Fruit fly (Drosophila melanogaster) whole organism, embryonic: ENCODE results near the gene CG43731.
A peak's percentile ranks its signal among the peaks of the same experiment; 100 is the strongest.

Source experiments
- Awh ChIP-seq: fragments of 200-800 bp; sonication (Bioruptor generic); IDR thresholded peaks from 2 replicates; pipeline ENCODE4, ENCODE4 v1.3.6; 2022; ENCODE audit warnings: missing biosample characterization, missing genetic modification characterization
- CG10565 ChIP-seq: fragments of 200-800 bp; sonication (Bioruptor generic); optimal IDR thresholded peaks from 3 replicates; lab custom pipeline; 2016; ENCODE audit warnings: missing biosample characterization, mild to moderate bottlenecking, missing genetic modification characterization
- CG11560 ChIP-seq: fragments of 200-800 bp; sonication (Bioruptor generic); IDR thresholded peaks from 3 replicates; pipeline ENCODE4 v1.3.6; 2022; ENCODE audit warnings: missing biosample characterization, missing genetic modification characterization
- CG12942 ChIP-seq: fragments of 200-800 bp; sonication (Bioruptor generic); optimal IDR thresholded peaks from 3 replicates; lab custom pipeline; 2016; ENCODE audit warnings: missing biosample characterization, missing genetic modification characterization
- CG13775 ChIP-seq: fragments of 200-800 bp; sonication (Bioruptor generic); optimal IDR thresholded peaks from 3 replicates; lab custom pipeline; 2017; ENCODE audit warnings: missing biosample characterization, mild to moderate bottlenecking, missing genetic modification characterization
- CG15269 ChIP-seq: fragments of 200-800 bp; sonication (Bioruptor generic); optimal IDR thresholded peaks from 2 replicates; lab custom pipeline; 2018; ENCODE audit warnings: missing biosample characterization, mild to moderate bottlenecking, missing genetic modification characterization, moderate library complexity
- CG15696 ChIP-seq: fragments of 200-800 bp; sonication (Bioruptor generic); optimal IDR thresholded peaks from 2 replicates; lab custom pipeline; 2019; ENCODE audit warnings: missing biosample characterization, mild to moderate bottlenecking, missing genetic modification characterization, moderate library complexity
- CG17568 ChIP-seq: fragments of 200-800 bp; sonication (Bioruptor generic); optimal IDR thresholded peaks from 2 replicates; lab custom pipeline; 2018; ENCODE audit warnings: missing biosample characterization, mild to moderate bottlenecking, missing genetic modification characterization, moderate library complexity
- CG2875 ChIP-seq: fragments of 200-800 bp; sonication (Bioruptor generic); optimal IDR thresholded peaks from 2 replicates; lab custom pipeline; 2017; ENCODE audit warnings: missing biosample characterization, mild to moderate bottlenecking, missing genetic modification characterization, missing genetic modification reagents
- CG3163 ChIP-seq: fragments of 200-800 bp; sonication (Bioruptor generic); optimal IDR thresholded peaks from 3 replicates; lab custom pipeline; 2016; ENCODE audit warnings: missing biosample characterization, missing genetic modification characterization
- CG34376 ChIP-seq: fragments of 200-800 bp; sonication (Bioruptor generic); optimal IDR thresholded peaks from 2 replicates; lab custom pipeline; 2018; ENCODE audit warnings: missing biosample characterization, mild to moderate bottlenecking, missing genetic modification characterization
- CG42726 ChIP-seq: fragments of 200-800 bp; sonication (Bioruptor generic); IDR thresholded peaks from 2 replicates; pipeline ENCODE4 v1.3.6; 2022; ENCODE audit warnings: missing biosample characterization, missing genetic modification characterization; ENCODE audit not compliant: partially characterized antibody
- CG8924 ChIP-seq: fragments of 200-800 bp; optimal IDR thresholded peaks from 3 replicates; lab custom pipeline; 2019; ENCODE audit warnings: missing biosample characterization, mild to moderate bottlenecking, missing genetic modification characterization, moderate library complexity
- D ChIP-seq, 2 experiments: fragments of 200-800 bp in 1 of 2; fragments of >200 bp in 1 of 2; sonication (Bioruptor generic) in 1 of 2; optimal IDR thresholded peaks; 2 replicates in 1 of 2; 3 replicates in 1 of 2; lab custom pipeline; 2017; ENCODE audit warnings: mild to moderate bottlenecking in 1 of 2, missing biosample characterization in 1 of 2, missing genetic modification characterization in 1 of 2, missing genetic modification reagents in 1 of 2
- Dip3 ChIP-seq: fragments of 200-800 bp; sonication (Bioruptor generic); optimal IDR thresholded peaks from 3 replicates; lab custom pipeline; 2016; ENCODE audit warnings: missing biosample characterization, missing genetic modification characterization
- E2f2 ChIP-seq: fragments of 200-800 bp; sonication (Bioruptor generic); IDR thresholded peaks from 2 replicates; pipeline ENCODE4 v1.3.6; 2022; ENCODE audit warnings: missing biosample characterization, missing genetic modification characterization
- Eip74EF ChIP-seq, 2 experiments: fragments of 200-800 bp in 1 of 2; fragments of >200 bp in 1 of 2; sonication (Bioruptor generic) in 1 of 2; optimal IDR thresholded peaks; 2 replicates each; lab custom pipeline; 2017 to 2019; ENCODE audit warnings: missing biosample characterization in 2 of 2, missing genetic modification characterization in 2 of 2, mild to moderate bottlenecking in 1 of 2, moderate library complexity in 1 of 2
- H15 ChIP-seq: fragments of 200-800 bp; sonication (Bioruptor generic); IDR thresholded peaks from 3 replicates; pipeline ENCODE4 v1.3.6; 2022; ENCODE audit warnings: missing biosample characterization, missing genetic modification characterization
- HLH3B ChIP-seq: fragments of 200-800 bp; sonication (Bioruptor generic); IDR thresholded peaks from 2 replicates; pipeline ENCODE4 v1.3.6; 2022; ENCODE audit warnings: missing biosample characterization, missing genetic modification characterization
- Hmr ChIP-seq: fragments of 200-800 bp; sonication (Bioruptor generic); optimal IDR thresholded peaks from 3 replicates; lab custom pipeline; 2017; ENCODE audit warnings: mild to moderate bottlenecking, missing biosample characterization, missing genetic modification reagents, missing genetic modification characterization
- Lhr ChIP-seq: fragments of 200-800 bp; sonication (Bioruptor generic); optimal IDR thresholded peaks from 3 replicates; lab custom pipeline; 2017; ENCODE audit warnings: mild to moderate bottlenecking, missing biosample characterization, missing genetic modification reagents, missing genetic modification characterization
- Lim3 ChIP-seq: fragments of 200-800 bp; sonication (Bioruptor generic); IDR thresholded peaks from 2 replicates; pipeline ENCODE4 v1.3.6; 2022; ENCODE audit warnings: missing biosample characterization, missing genetic modification characterization
- NC2β ChIP-seq: fragments of 200-800 bp; sonication (Bioruptor generic); optimal IDR thresholded peaks from 2 replicates; lab custom pipeline; 2016; ENCODE audit warnings: missing biosample characterization, missing genetic modification characterization
- Nf-YA ChIP-seq: fragments of 200-800 bp; sonication (Bioruptor generic); IDR thresholded peaks from 2 replicates; pipeline ENCODE4 v1.3.6; 2022; ENCODE audit warnings: missing biosample characterization, missing genetic modification characterization
- Pdp1 ChIP-seq, 2 experiments: fragments of 200-800 bp; sonication (Bioruptor generic); optimal IDR thresholded peaks; 3 replicates each; lab custom pipeline; 2016; ENCODE audit warnings: missing biosample characterization in 2 of 2, missing genetic modification characterization in 2 of 2, mild to moderate bottlenecking in 1 of 2, moderate library complexity in 1 of 2
- Ptx1 ChIP-seq: fragments of 200-800 bp; sonication (Bioruptor generic); IDR thresholded peaks from 2 replicates; pipeline ENCODE4 v1.3.6; 2022; ENCODE audit warnings: missing biosample characterization, missing genetic modification characterization
- Ravus ChIP-seq: fragments of 200-800 bp; sonication (Bioruptor generic); IDR thresholded peaks from 2 replicates; pipeline ENCODE4 v1.3.6; 2022; ENCODE audit warnings: missing biosample characterization, missing genetic modification characterization
- Sry-β ChIP-seq: fragments of 200-800 bp; sonication (Bioruptor generic); optimal IDR thresholded peaks from 2 replicates; lab custom pipeline; 2018; ENCODE audit warnings: missing biosample characterization, mild to moderate bottlenecking, missing genetic modification characterization, moderate library complexity
- Sry-δ ChIP-seq: fragments of 200-800 bp; sonication (Bioruptor generic); optimal IDR thresholded peaks from 2 replicates; lab custom pipeline; 2016; ENCODE audit warnings: missing biosample characterization, missing genetic modification characterization
- Trl ChIP-seq, 3 experiments: fragments of >200 bp in 2 of 3; fragments of 200-800 bp in 1 of 3; sonication (Bioruptor generic) in 1 of 3; optimal IDR thresholded peaks; 2 replicates in 1 of 3; 3 replicates in 2 of 3; lab custom pipeline; 2016 to 2017; ENCODE audit warnings: missing biosample characterization in 1 of 3, missing genetic modification characterization in 1 of 3
- YL-1 ChIP-seq: fragments of 200-800 bp; sonication (Bioruptor generic); optimal IDR thresholded peaks from 3 replicates; lab custom pipeline; 2017; ENCODE audit warnings: missing biosample characterization, mild to moderate bottlenecking, missing genetic modification characterization
- ab ChIP-seq: fragments of 200-800 bp; sonication (Bioruptor generic); optimal IDR thresholded peaks from 2 replicates; lab custom pipeline; 2016; ENCODE audit warnings: missing biosample characterization, missing genetic modification characterization
- abd-A ChIP-seq: fragments of 200-800 bp; sonication (Bioruptor generic); optimal IDR thresholded peaks from 3 replicates; lab custom pipeline; 2019; ENCODE audit warnings: missing biosample characterization, mild to moderate bottlenecking, missing genetic modification characterization, moderate library complexity
- br ChIP-seq: fragments of >200 bp; optimal IDR thresholded peaks from 2 replicates; lab custom pipeline; 2017
- danr ChIP-seq: fragments of 200-800 bp; sonication (Bioruptor generic); IDR thresholded peaks from 2 replicates; pipeline ENCODE4 v1.3.6; 2022; ENCODE audit warnings: missing biosample characterization, missing genetic modification characterization
- exex ChIP-seq: fragments of 200-800 bp; sonication (Bioruptor generic); optimal IDR thresholded peaks from 4 replicates; lab custom pipeline; 2018; ENCODE audit warnings: missing biosample characterization, mild to moderate bottlenecking, missing genetic modification characterization, moderate library complexity
- grn ChIP-seq: fragments of 200-800 bp; sonication (Bioruptor generic); optimal IDR thresholded peaks from 3 replicates; lab custom pipeline; 2017; ENCODE audit warnings: missing biosample characterization, missing genetic modification characterization
- jing ChIP-seq: fragments of 200-800 bp; sonication (Bioruptor generic); optimal IDR thresholded peaks from 2 replicates; lab custom pipeline; 2018; ENCODE audit warnings: missing biosample characterization, mild to moderate bottlenecking, missing genetic modification characterization
- ken ChIP-seq: fragments of 200-800 bp; sonication (Bioruptor generic); IDR thresholded peaks from 3 replicates; pipeline ENCODE4 v1.3.6; 2022; ENCODE audit warnings: missing biosample characterization, missing genetic modification characterization
- row ChIP-seq: fragments of 200-800 bp; sonication (Bioruptor generic); IDR thresholded peaks from 3 replicates; pipeline ENCODE4 v1.3.6; 2022; ENCODE audit warnings: missing biosample characterization, missing genetic modification characterization
- sd ChIP-seq: fragments of 200-800 bp; sonication (Bioruptor generic); optimal IDR thresholded peaks from 3 replicates; lab custom pipeline; 2018; ENCODE audit warnings: missing biosample characterization, mild to moderate bottlenecking, missing genetic modification characterization, moderate library complexity
- sens ChIP-seq: fragments of 200-800 bp; sonication (Bioruptor generic); peaks from one replicate; lab custom pipeline; 2016; ENCODE audit warnings: missing biosample characterization, missing genetic modification characterization
- shn ChIP-seq: fragments of 200-800 bp; sonication (Bioruptor generic); optimal IDR thresholded peaks from 3 replicates; lab custom pipeline; 2016; ENCODE audit warnings: missing biosample characterization, missing genetic modification characterization
- slbo ChIP-seq: fragments of 200-800 bp; sonication (Bioruptor generic); IDR thresholded peaks from 2 replicates; pipeline ENCODE4 v1.3.6; 2022; ENCODE audit warnings: missing biosample characterization, missing genetic modification characterization
- slp2 ChIP-seq: fragments of 200-800 bp; sonication (Bioruptor generic); optimal IDR thresholded peaks from 2 replicates; lab custom pipeline; 2016; ENCODE audit warnings: missing biosample characterization, missing genetic modification characterization
- sna ChIP-seq: fragments of 200-800 bp; sonication (Bioruptor generic); IDR thresholded peaks from 2 replicates; pipeline ENCODE4 v1.3.6; 2022; ENCODE audit warnings: missing biosample characterization, missing genetic modification characterization; ENCODE audit not compliant: partially characterized antibody
- tx ChIP-seq: fragments of 200-800 bp; sonication (Bioruptor generic); optimal IDR thresholded peaks from 2 replicates; lab custom pipeline; 2016; ENCODE audit warnings: missing biosample characterization, missing genetic modification characterization
- vvl ChIP-seq: fragments of 200-800 bp; sonication (Bioruptor generic); IDR thresholded peaks from 2 replicates; pipeline ENCODE4 v1.3.6; 2022; ENCODE audit warnings: missing biosample characterization, missing genetic modification characterization

Gene CG43731

DNA sequence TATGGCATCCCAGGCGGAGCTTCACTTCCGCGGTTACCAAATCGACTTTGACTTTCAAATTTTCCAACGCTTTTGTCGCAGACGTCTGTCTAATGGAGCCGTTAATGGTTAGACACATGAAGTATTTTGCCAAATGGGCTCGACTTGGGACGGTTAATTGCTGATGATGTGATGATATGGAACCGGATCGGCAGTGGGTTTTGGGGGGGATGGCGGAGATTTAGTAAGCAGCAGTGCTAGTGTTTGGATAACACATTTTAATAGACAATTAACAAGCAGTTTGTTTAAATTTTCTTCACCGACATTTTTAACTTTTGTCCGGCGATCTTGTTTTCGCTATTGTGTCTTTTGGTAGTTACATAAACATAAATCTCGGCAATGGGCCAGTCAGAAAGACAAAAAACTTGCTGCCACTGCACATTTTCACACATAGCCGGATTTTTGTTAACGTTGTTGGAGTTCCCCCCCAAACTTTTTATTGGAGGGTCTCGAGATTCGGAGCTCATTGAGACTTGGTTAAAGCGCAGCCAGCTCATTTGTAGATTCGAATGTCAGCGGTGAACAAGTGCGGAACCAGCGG lies 7.9 kb downstream of the CG43731 start, which contains the start of gene amd:
amd (plus strand) TSS at position 530 of the 580 bp plus-strand sequence.
- TF ChIP-seq Pdp1 (GFP tag; optimal IDR thresholded peaks at IDR 0.05; lab: Kevin White, UChicago) (peak in 1 of 2 experiments; percentile 53), Eip74EF (GFP tag; optimal IDR thresholded peaks at IDR 0.05; lab: Kevin White, UChicago) (peak in 1 of 2 experiments; percentile 77), Sry-δ (GFP tag; lab: Kevin White, UChicago) (no peak), HLH3B (GFP tag; lab: Robert Waterston, UW) (no peak), shn (no peak), Ptx1 (no peak), Lhr (GFP tag; lab: Kevin White, UChicago) (no peak), abd-A (tag; lab: Kevin White, UChicago) (peak; percentile 72), Awh (peak; percentile 66; the same call in 1 of the 2 replicates), danr (GFP tag; lab: Robert Waterston, UW) (no peak), Ravus (no peak), tx (GFP tag; lab: Kevin White, UChicago) (no peak), CG15269 (tag; lab: Kevin White, UChicago) (peak; percentile 10), CG10565 (GFP tag; lab: Kevin White, UChicago) (no peak), grn (GFP tag; lab: Kevin White, UChicago) (peak; percentile 49), CG13775 (no peak), Nf-YA (no peak), sd (tag; lab: Kevin White, UChicago) (peak; percentile 29), vvl (peak; percentile 46; the same call in 1 of the 2 replicates)

- peak; percentile 97 for TF ChIP-seq exex (tag; lab: Kevin White, UChicago)
- peak; percentile 29 for TF ChIP-seq sd (tag; lab: Kevin White, UChicago)
- TF ChIP-seq YL-1 (GFP tag; lab: Kevin White, UChicago) = no peak
- peak; percentile 46 for TF ChIP-seq CG3163 (GFP tag; lab: Kevin White, UChicago)
- TF ChIP-seq slp2 (GFP tag; lab: Kevin White, UChicago) = no peak
- TF ChIP-seq Lim3 (GFP tag; lab: Robert Waterston, UW) = no peak
- TF ChIP-seq CG34376 (GFP tag; lab: Kevin White, UChicago) = peak; percentile 31
- TF ChIP-seq Trl (optimal IDR thresholded peaks at IDR 0.05; lab: Kevin White, UChicago) = peak in 1 of 2 experiments; percentile 18
- no peak for TF ChIP-seq Trl (GFP tag; optimal IDR thresholded peaks at IDR 0.05; lab: Kevin White, UChicago)
- TF ChIP-seq CG8924 (tag; lab: Kevin White, UChicago) = no peak
- TF ChIP-seq br = no peak
- TF ChIP-seq grn (GFP tag; lab: Kevin White, UChicago) = peak; percentile 42
- no peak for TF ChIP-seq sens (GFP tag; lab: Kevin White, UChicago)
Measured at dm6 chr2L:19111137-19111536, 9.3 kb downstream of the CG43731 start.

DNA sequence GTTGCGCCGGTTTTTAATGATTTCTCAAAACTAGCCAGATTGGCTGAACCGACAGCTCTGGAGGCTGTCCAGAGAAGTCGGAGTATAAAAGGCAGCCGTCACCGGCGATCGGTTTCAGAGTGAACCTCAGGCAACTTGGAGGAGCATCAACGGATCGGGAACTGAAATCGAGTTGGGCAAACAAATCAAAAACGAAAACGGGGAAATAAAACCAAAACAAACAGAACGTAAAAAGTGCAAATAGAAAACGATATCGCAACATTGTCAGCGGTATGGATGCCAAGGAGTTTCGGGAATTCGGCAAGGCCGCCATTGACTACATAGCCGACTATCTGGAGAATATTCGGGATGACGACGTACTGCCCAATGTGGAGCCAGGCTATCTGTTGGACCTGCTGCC lies 9.9 kb downstream of the CG43731 start:
- no peak for TF ChIP-seq sna (GFP tag; lab: Robert Waterston, UW)
- TF ChIP-seq CG2875 (GFP tag; lab: Kevin White, UChicago) = no peak
- TF ChIP-seq Sry-β = peak; percentile 75
- no peak for TF ChIP-seq D (optimal IDR thresholded peaks at IDR 0.05; lab: Kevin White, UChicago)
- TF ChIP-seq D (GFP tag; optimal IDR thresholded peaks at IDR 0.05; lab: Kevin White, UChicago) = no peak
- no peak for TF ChIP-seq CG17568
- TF ChIP-seq CG15696 (tag; lab: Kevin White, UChicago) = no peak
- TF ChIP-seq NC2β (GFP tag; lab: Kevin White, UChicago) = no peak
- peak; percentile 11; the same call in 1 of the 3 replicates for TF ChIP-seq row (GFP tag; lab: Robert Waterston, UW)
- no peak for TF ChIP-seq Hmr
- 0 out of 3 replicates have a peak, but pooled peaks have one; percentile 13 for TF ChIP-seq ken (GFP tag; lab: Robert Waterston, UW)
- no peak for TF ChIP-seq CG42726
- no peak for TF ChIP-seq Ravus
- no peak for TF ChIP-seq CG11560 (tag; lab: Robert Waterston, UW)
- no peak for TF ChIP-seq Dip3 (GFP tag; lab: Kevin White, UChicago)
- no peak for TF ChIP-seq ab
- no peak for TF ChIP-seq slbo (GFP tag; lab: Robert Waterston, UW)
- no peak for TF ChIP-seq jing (GFP tag; lab: Kevin White, UChicago)
- TF ChIP-seq CG12942 (GFP tag; lab: Kevin White, UChicago) = no peak
- no peak for TF ChIP-seq H15 (GFP tag; lab: Robert Waterston, UW)
- no peak for TF ChIP-seq E2f2 (GFP tag; lab: Robert Waterston, UW)
